Worm (Caenorhabditis elegans) whole organism, L4/young adult: ENCODE measurements around the gene rgs-3.

Experiments
- W03F9.2 ChIP-seq: fragments of 150-350 bp; optimal IDR thresholded peaks from 2 replicates; lab custom pipeline; 2014; ENCODE audit warnings: missing biosample characterization, missing genetic modification characterization
- dao-5 ChIP-seq: sonication (generic microtip); optimal IDR thresholded peaks from 2 replicates; lab custom pipeline; 2016; ENCODE audit warnings: missing genotype, missing genetic modification characterization, moderate library complexity, missing compliant biosample characterization
- him-1 ChIP-seq: sonication (generic microtip); optimal IDR thresholded peaks from 2 replicates; lab custom pipeline; 2016; ENCODE audit warnings: missing genotype, missing genetic modification reagents, missing genetic modification characterization, missing compliant biosample characterization

DNA sequence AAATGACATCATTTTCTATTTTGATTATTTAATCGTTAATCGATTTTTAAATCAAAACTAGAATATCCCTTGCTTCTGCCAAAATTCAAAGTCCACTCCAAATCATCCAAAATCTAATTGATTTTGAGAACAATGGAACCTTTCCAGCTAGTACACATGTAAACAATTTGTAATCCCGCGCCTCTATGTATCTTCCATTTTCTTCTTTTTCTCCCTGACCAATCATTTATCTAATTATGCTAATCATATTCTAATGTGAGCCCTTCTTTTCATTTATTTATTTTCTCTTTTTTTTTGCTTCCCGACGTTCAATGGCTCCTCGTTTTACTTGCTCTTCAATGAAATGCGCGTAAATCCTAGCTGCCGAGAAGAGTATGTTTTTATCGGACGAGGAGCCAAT, 38.5 kb downstream of the rgs-3 start:
- TF ChIP-seq W03F9.2 (tag; lab: Kevin White, UChicago) (no peak), him-1 (tag; lab: Kevin White, UChicago) (no peak), dao-5 (no peak)
